Worm (Caenorhabditis elegans) whole organism, L1 larva: Measurements from ENCODE around the gene acl-13.

Experiments
- C16A3.4 ChIP-seq: fragments of 150-350 bp; optimal IDR thresholded peaks from 2 replicates; lab custom pipeline; 2014; ENCODE audit warnings: missing biosample characterization, missing genetic modification characterization
- C34B4.2 ChIP-seq: sonication (generic microtip); optimal IDR thresholded peaks from 2 replicates; lab custom pipeline; 2017; ENCODE audit warnings: mild to moderate bottlenecking, missing genetic modification characterization, missing compliant biosample characterization
- Y116A8C.19 ChIP-seq: sonication (generic microtip); optimal IDR thresholded peaks from 2 replicates; lab custom pipeline; 2016; ENCODE audit warnings: missing compliant biosample characterization, missing genetic modification characterization, borderline replicate concordance
- alr-1 ChIP-seq: fragments of 200-800 bp; sonication (Bioruptor generic); optimal IDR thresholded peaks from 2 replicates; lab custom pipeline; 2018; ENCODE audit warnings: borderline replicate concordance, mild to moderate bottlenecking, missing genetic modification characterization, missing compliant biosample characterization
- blmp-1 ChIP-seq: fragments of 150-350 bp; optimal IDR thresholded peaks from 2 replicates; lab custom pipeline; 2014; ENCODE audit warnings: missing biosample characterization, missing genetic modification characterization
- ceh-63 ChIP-seq: fragments of 200-800 bp; sonication (Bioruptor generic); optimal IDR thresholded peaks from 2 replicates; lab custom pipeline; 2018; ENCODE audit warnings: mild to moderate bottlenecking, missing genetic modification characterization, missing compliant biosample characterization
- ceh-8 ChIP-seq: fragments of 200-800 bp; sonication (Bioruptor generic); optimal IDR thresholded peaks from 2 replicates; lab custom pipeline; 2018; ENCODE audit warnings: mild to moderate bottlenecking, missing genetic modification characterization, moderate library complexity, missing compliant biosample characterization
- efl-1 ChIP-seq, 4 experiments: fragments of 150-350 bp; optimal IDR thresholded peaks in 3 of 4; peaks in 1 of 4; 1 replicate in 1 of 4; 2 replicates in 3 of 4; lab custom pipeline; 2014; ENCODE audit warnings: missing biosample characterization in 2 of 4, missing genetic modification characterization in 2 of 4, missing genetic modification reagents in 2 of 4
- elt-2 ChIP-seq: sonication (generic microtip); optimal IDR thresholded peaks from 2 replicates; lab custom pipeline; 2016; ENCODE audit warnings: missing genetic modification characterization, mild to moderate bottlenecking, inconsistent platforms, missing compliant biosample characterization, missing genetic modification reagents
- elt-3 ChIP-seq, 6 experiments: fragments of 150-350 bp in 1 of 6; sonication (generic microtip); optimal IDR thresholded peaks; 2 replicates each; lab custom pipeline; 2017 to 2018; ENCODE audit warnings: missing biosample characterization in 6 of 6, missing genetic modification characterization in 6 of 6, inconsistent platforms in 1 of 6
- ets-5 ChIP-seq: fragments of 200-800 bp; sonication (Bioruptor generic); IDR thresholded peaks from 2 replicates; pipeline ENCODE4 v1.3.6; 2022; ENCODE audit warnings: missing genetic modification characterization, missing compliant biosample characterization
- fkh-10 ChIP-seq: sonication (generic microtip); optimal IDR thresholded peaks from 2 replicates; lab custom pipeline; 2017; ENCODE audit warnings: missing biosample characterization, missing genetic modification reagents, missing genetic modification characterization
- lin-14 ChIP-seq: fragments of 200-800 bp; sonication (Bioruptor generic); optimal IDR thresholded peaks from 2 replicates; lab custom pipeline; 2018; ENCODE audit warnings: mild to moderate bottlenecking, missing genetic modification characterization, moderate library complexity, missing compliant biosample characterization
- lin-35 ChIP-seq, 2 experiments: fragments of 150-350 bp; optimal IDR thresholded peaks; 2 replicates each; lab custom pipeline; 2014; ENCODE audit warnings: missing biosample characterization in 2 of 2, missing genetic modification characterization in 2 of 2, missing genetic modification reagents in 2 of 2
- lin-39 ChIP-seq: fragments of 150-350 bp; optimal IDR thresholded peaks from 2 replicates; lab custom pipeline; 2014; ENCODE audit warnings: missing biosample characterization, missing genetic modification reagents, missing genetic modification characterization
- mab-9 ChIP-seq: fragments of 200-800 bp; sonication (Bioruptor generic); IDR thresholded peaks from 2 replicates; pipeline ENCODE4 v1.3.6; 2022; ENCODE audit warnings: missing genetic modification reagents, missing genetic modification characterization, missing compliant biosample characterization
- mef-2 ChIP-seq: fragments of 150-350 bp; optimal IDR thresholded peaks from 2 replicates; lab custom pipeline; 2014; ENCODE audit warnings: missing biosample characterization, missing genetic modification characterization
- nhr-11 ChIP-seq: fragments of 150-350 bp; optimal IDR thresholded peaks from 2 replicates; lab custom pipeline; 2014; ENCODE audit warnings: missing biosample characterization, missing genetic modification characterization
- nhr-19 ChIP-seq: fragments of 200-800 bp; sonication (Bioruptor generic); conservative IDR thresholded peaks from 2 replicates; pipeline ENCODE4 v1.3.6; 2022; ENCODE audit warnings: missing genetic modification characterization, missing compliant biosample characterization
- nhr-85 ChIP-seq: sonication (generic microtip); peaks from one replicate; lab custom pipeline; 2016; ENCODE audit warnings: missing genetic modification characterization, inconsistent platforms, missing compliant biosample characterization
- nhr-90 ChIP-seq: sonication (generic microtip); optimal IDR thresholded peaks from 2 replicates; lab custom pipeline; 2016; ENCODE audit warnings: mild to moderate bottlenecking, missing genetic modification characterization, missing compliant biosample characterization; ENCODE audit not compliant: poor library complexity
- pag-3 ChIP-seq: sonication (generic microtip); optimal IDR thresholded peaks from 2 replicates; lab custom pipeline; 2017; ENCODE audit warnings: missing genetic modification characterization, mild to moderate bottlenecking, missing compliant biosample characterization, antibody characterized with exemption, borderline replicate concordance; ENCODE audit not compliant: insufficient read depth
- skn-1 ChIP-seq: fragments of 150-350 bp; optimal IDR thresholded peaks from 2 replicates; lab custom pipeline; 2014; ENCODE audit warnings: missing biosample characterization, missing genetic modification characterization
- xbp-1 ChIP-seq: sonication (generic microtip); optimal IDR thresholded peaks from 2 replicates; lab custom pipeline; 2016; ENCODE audit warnings: missing genetic modification characterization, missing compliant biosample characterization
- zip-4 ChIP-seq: fragments of 200-800 bp; sonication (Bioruptor generic); optimal IDR thresholded peaks from 2 replicates; lab custom pipeline; 2018; ENCODE audit warnings: mild to moderate bottlenecking, missing genetic modification characterization, moderate library complexity, missing compliant biosample characterization

acl-13 gene

DNA sequence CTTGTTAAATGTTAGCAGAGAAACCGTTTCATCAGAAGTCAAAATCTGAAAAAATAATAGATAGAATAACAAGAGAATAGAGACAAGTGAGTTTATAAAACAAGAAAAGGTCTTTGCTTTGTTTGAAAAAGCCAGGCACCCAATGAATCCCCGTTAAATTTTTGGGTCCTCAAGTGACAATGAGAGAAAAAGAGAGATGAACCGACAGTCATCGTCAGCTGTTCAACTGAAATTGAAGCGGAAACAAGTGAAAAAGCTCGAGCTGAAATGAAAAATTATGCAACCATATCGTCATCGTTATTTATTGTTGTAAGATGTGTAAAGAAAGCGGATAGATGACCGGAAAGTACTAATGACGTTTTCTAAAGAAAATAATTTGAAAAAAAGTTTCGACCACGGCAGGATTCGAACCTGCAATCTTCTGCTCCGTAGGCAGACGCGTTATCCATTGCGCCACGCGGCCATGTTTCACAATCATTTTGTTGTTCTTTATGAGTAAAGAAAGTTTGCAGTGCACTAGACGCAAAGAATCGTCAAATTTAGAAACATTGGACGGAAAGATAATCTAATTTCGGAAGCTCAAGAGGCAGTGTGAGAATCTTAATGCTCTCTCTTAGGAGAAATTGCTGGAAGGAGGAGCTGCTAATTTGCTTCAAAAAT lies 7.4 kb downstream of the acl-13 start, which contains the start of gene F08G5.3 (continued):
- TF ChIP-seq xbp-1 (tag; lab: Kevin White, UChicago) (peak; percentile 24), nhr-90 (tag; lab: Kevin White, UChicago) (peak; percentile 57), mef-2 (peak; percentile 4), C34B4.2 (tag; lab: Kevin White, UChicago) (no peak), pag-3 (tag; lab: Kevin White, UChicago) (no peak), elt-3 (tag; optimal IDR thresholded peaks at IDR 0.05; lab: Kevin White, UChicago) (peak in 1 of 6 experiments; percentile 43), zip-4 (GFP tag; lab: Kevin White, UChicago) (peak; percentile 18)
- TF ChIP-seq, all 84 proteins: peak for 28

DNA sequence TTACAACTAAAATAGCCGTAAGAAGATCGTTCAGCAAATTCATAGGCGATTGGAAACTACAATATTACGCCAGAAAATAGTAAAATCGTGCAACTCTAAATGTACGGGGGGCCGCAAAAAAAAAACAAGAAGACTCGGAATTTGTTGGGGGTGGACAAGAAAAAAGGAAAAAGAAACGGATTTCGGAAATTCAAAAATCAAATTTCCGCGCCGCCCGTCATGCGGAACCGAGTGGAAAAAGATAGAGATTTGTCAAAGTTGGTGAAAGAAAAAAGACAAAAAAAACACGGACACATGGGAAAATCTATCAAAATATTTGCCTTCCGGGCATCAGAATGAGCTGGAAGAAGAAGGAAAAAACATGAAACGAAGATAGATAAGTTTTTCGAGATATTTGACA lies 9.0 kb downstream of the acl-13 start:
- TF ChIP-seq lin-14 (GFP tag; lab: Kevin White, UChicago), result peak; percentile 74
- peak; percentile 74 for TF ChIP-seq fkh-10 (GFP tag; lab: Kevin White, UChicago)
- no peak for TF ChIP-seq nhr-85 (tag; lab: Kevin White, UChicago)
- TF ChIP-seq, all 84 proteins: peak for 2

DNA sequence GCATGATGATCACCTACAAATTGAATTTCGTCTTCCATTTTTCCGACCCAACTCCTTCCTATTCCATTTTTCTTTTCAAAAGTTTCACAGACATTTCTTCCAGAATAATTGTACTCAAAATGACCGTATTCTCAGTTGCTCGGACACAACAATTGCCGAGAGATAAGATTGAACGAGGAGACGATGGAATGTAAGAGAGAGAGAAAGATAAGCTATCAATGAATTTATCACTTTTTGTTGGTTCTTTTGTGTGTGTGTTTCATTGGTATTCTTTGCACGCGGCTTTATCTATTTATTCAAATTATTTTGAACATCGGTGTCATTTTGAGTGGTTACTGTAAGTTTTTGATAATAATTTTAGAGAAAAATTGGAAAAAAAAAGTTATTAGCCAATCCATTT lies 10.2 kb downstream of the acl-13 start, which contains the start of gene ugt-65:
Gene ugt-65, plus strand, starts transcription at position 229 of the 400 bp plus-strand sequence.
- TF ChIP-seq efl-1 (optimal IDR thresholded peaks at IDR 0.05; lab: Kevin White, UChicago), result no peak
- TF ChIP-seq efl-1 (GFP tag; optimal IDR thresholded peaks at IDR 0.05 in 1 of 2; lab: Kevin White, UChicago), result peak in 1 of 2 experiments; percentile 90
- no peak for TF ChIP-seq C34B4.2 (tag; lab: Kevin White, UChicago)
- peak; percentile 85 for TF ChIP-seq elt-2 (tag; lab: Kevin White, UChicago)
- TF ChIP-seq lin-39, result no peak
- peak; percentile 38 for TF ChIP-seq lin-14 (GFP tag; lab: Kevin White, UChicago)
- TF ChIP-seq ets-5 (GFP tag; lab: Robert Waterston, UW), result no peak
- TF ChIP-seq, all 84 proteins: peak for 3

DNA sequence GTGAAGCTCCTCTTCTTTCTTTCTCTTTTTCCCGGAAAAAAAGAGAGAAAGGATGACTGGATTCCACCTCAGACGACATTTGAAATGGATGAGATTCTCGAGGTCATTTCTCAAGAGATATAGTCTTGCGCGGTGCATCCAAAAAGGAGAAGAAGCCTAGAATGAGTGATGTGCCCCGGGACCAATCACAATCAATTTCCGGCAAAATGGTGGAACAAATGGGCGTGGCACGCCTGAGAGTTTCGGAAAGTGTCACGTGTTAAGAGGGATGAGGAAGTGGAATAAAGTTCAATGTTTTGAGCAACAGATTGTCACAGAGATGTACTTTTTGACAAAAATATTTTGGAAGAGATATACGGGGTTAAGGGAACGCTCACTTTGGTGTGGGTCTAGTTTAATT lies 15.3 kb downstream of the acl-13 start:
- TF ChIP-seq lin-14 (GFP tag; lab: Kevin White, UChicago) (peak; percentile 68), nhr-19 (GFP tag; lab: Robert Waterston, UW) (no peak), efl-1 (optimal IDR thresholded peaks at IDR 0.05; lab: Kevin White, UChicago) (no peak), efl-1 (GFP tag; optimal IDR thresholded peaks at IDR 0.05 in 1 of 2; lab: Kevin White, UChicago) (peak in 1 of 2 experiments; percentile 56)

ce11 chrIV:12427687-12428284 lies 17.5 kb downstream of the acl-13 start:
- peak; percentile 48 for TF ChIP-seq ceh-8
- TF ChIP-seq skn-1 (tag; lab: Kevin White, UChicago), result no peak
- TF ChIP-seq blmp-1 (tag; lab: Kevin White, UChicago), result no peak
- no peak for TF ChIP-seq Y116A8C.19 (tag; lab: Kevin White, UChicago)
- no peak for TF ChIP-seq ceh-63 (GFP tag; lab: Kevin White, UChicago)

- TF ChIP-seq mab-9 (GFP tag; lab: Robert Waterston, UW) (no peak), lin-35 (GFP tag; optimal IDR thresholded peaks at IDR 0.05; lab: Kevin White, UChicago) (no peak), C16A3.4 (tag; lab: Kevin White, UChicago) (no peak), nhr-85 (tag; lab: Kevin White, UChicago) (no peak), zip-4 (GFP tag; lab: Kevin White, UChicago) (no peak), nhr-11 (tag; lab: Kevin White, UChicago) (no peak), blmp-1 (tag; lab: Kevin White, UChicago) (no peak)
These were observed 18.2 kb downstream of the acl-13 start, which contains the start of gene col-130 for ce11 chrIV:12428467-12428866. col-130 (minus strand) TSS chrIV:12428516.

ce11 chrIV:12429504-12429903 lies 19.2 kb downstream of the acl-13 start:
- TF ChIP-seq blmp-1 (tag; lab: Kevin White, UChicago) (peak; percentile 13), alr-1 (tag; lab: Kevin White, UChicago) (no peak)
